Fruit fly (Drosophila melanogaster): ENCODE measurements around the gene beat-VII.

- TF ChIP-seq CG10669 (GFP tag; optimal IDR thresholded peaks at IDR 0.05): no peak
- TF ChIP-seq achi (GFP tag; optimal IDR thresholded peaks at IDR 0.05): no peak
- TF ChIP-seq spab (GFP tag; optimal IDR thresholded peaks at IDR 0.05): no peak
- no peak for TF ChIP-seq Hr4 (GFP tag; optimal IDR thresholded peaks at IDR 0.05)
- no peak for TF ChIP-seq dsx (GFP tag; optimal IDR thresholded peaks at IDR 0.05; ENCODE audit: poor library complexity, severe bottlenecking)
- no peak for TF ChIP-seq CG6792 (GFP tag; optimal IDR thresholded peaks at IDR 0.05)
- no peak for TF ChIP-seq CG3032 (tag; optimal IDR thresholded peaks at IDR 0.05)
- no peak for TF ChIP-seq Lpt (GFP tag; optimal IDR thresholded peaks at IDR 0.05)
- no peak for TF ChIP-seq Sox15 (GFP tag; optimal IDR thresholded peaks at IDR 0.05)
- TF ChIP-seq CG8632 (GFP tag; optimal IDR thresholded peaks at IDR 0.05): no peak
- no peak for TF ChIP-seq CG8119 (GFP tag; IDR thresholded peaks at IDR 0.05)
- TF ChIP-seq CG34406 (GFP tag; optimal IDR thresholded peaks at IDR 0.05): no peak
- TF ChIP-seq CG4318 (GFP tag; optimal IDR thresholded peaks at IDR 0.05): no peak
Measured at dm6 chr3R:26655416-26655945, 26.3 kb downstream of the beat-VII start.

All from whole organism, prepupa.